Worm (Caenorhabditis elegans): ENCODE data around the gene T02D1.9.

T02D1.9 gene

ce11 chrIV:17407491-17407890 lies at the start of gene T02D1.9:
T02D1.9 (minus strand) TSS chrIV:17407591.
- TF ChIP-seq mls-2 (tag; optimal IDR thresholded peaks at IDR 0.05) (no peak), nhr-237 (tag; optimal IDR thresholded peaks at IDR 0.05) (no peak), mab-5 (tag; optimal IDR thresholded peaks at IDR 0.05) (no peak), lsy-2 (tag; optimal IDR thresholded peaks at IDR 0.05) (no peak), bed-3 (GFP tag; optimal IDR thresholded peaks at IDR 0.05) (no peak), elt-3 (tag; optimal IDR thresholded peaks at IDR 0.05) (no peak), tbx-8 (GFP tag; optimal IDR thresholded peaks at IDR 0.05) (no peak), ces-1 (GFP tag; optimal IDR thresholded peaks at IDR 0.05) (no peak), zip-8 (tag; optimal IDR thresholded peaks at IDR 0.05) (no peak), nhr-76 (tag; optimal IDR thresholded peaks at IDR 0.05) (no peak), ceh-43 (GFP tag; optimal IDR thresholded peaks at IDR 0.05) (no peak), hlh-1 (tag; optimal IDR thresholded peaks at IDR 0.05) (no peak), elt-1 (tag; optimal IDR thresholded peaks at IDR 0.05; ENCODE audit: borderline replicate concordance, insufficient read depth) (no peak)

- TF ChIP-seq nhr-28 (tag; optimal IDR thresholded peaks at IDR 0.05), result no peak
- no peak for TF ChIP-seq ham-2 (GFP tag; optimal IDR thresholded peaks at IDR 0.05)
- no peak for TF ChIP-seq sptf-1 (tag; optimal IDR thresholded peaks at IDR 0.05)
- TF ChIP-seq ztf-11 (tag; optimal IDR thresholded peaks at IDR 0.05), result no peak
- no peak for TF ChIP-seq ces-1 (GFP tag; optimal IDR thresholded peaks at IDR 0.05)
Observed at ce11 chrIV:17453996-17454395, 46.6 kb upstream of the T02D1.9 start.

- TF ChIP-seq blmp-1 (tag; optimal IDR thresholded peaks at IDR 0.05) (peak; percentile 1), ces-1 (GFP tag; optimal IDR thresholded peaks at IDR 0.05) (no peak), ham-2 (GFP tag; optimal IDR thresholded peaks at IDR 0.05) (peak; percentile 37)
Observed at ce11 chrIV:17453200-17453599, 45.8 kb upstream of the T02D1.9 start.

DNA sequence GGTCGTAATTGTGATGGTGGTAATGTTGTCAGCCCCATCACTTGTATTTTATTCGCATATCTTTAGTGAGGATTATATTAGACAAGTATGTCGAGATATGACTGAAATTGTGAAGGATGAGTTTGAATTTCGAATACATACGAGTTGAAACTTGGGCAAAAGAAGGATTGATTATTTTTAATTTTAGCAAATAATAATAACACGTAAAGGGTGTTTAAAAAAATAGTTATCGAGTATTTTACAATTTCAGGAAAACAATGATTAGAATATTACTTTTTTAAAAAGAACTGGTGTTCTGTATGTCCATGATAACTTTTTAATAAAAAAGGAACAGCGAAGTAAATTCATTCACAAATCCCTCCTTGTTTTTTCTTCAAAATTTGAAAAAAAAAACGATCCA lies 43.1 kb upstream of the T02D1.9 start, which contains the start of gene F11E6.8:
Gene F11E6.8, minus strand, starts transcription at position 101 of the 400 bp plus-strand sequence.
- TF ChIP-seq tbx-8 (GFP tag; optimal IDR thresholded peaks at IDR 0.05) (no peak), M03D4.4 (tag; optimal IDR thresholded peaks at IDR 0.05) (no peak), sptf-1 (tag; optimal IDR thresholded peaks at IDR 0.05) (no peak), elt-3 (tag; optimal IDR thresholded peaks at IDR 0.05) (no peak), unc-62 (GFP tag; optimal IDR thresholded peaks at IDR 0.05) (no peak), nhr-28 (tag; optimal IDR thresholded peaks at IDR 0.05) (no peak)

ce11 chrIV:17448319-17448718 lies 40.9 kb upstream of the T02D1.9 start:
- TF ChIP-seq ceh-83 (GFP tag; optimal IDR thresholded peaks at IDR 0.05) (no peak), sptf-1 (tag; optimal IDR thresholded peaks at IDR 0.05) (no peak), drap-1 (GFP tag; optimal IDR thresholded peaks at IDR 0.05) (no peak), ceh-43 (GFP tag; optimal IDR thresholded peaks at IDR 0.05) (no peak), tbx-8 (GFP tag; optimal IDR thresholded peaks at IDR 0.05) (no peak), nhr-28 (tag; optimal IDR thresholded peaks at IDR 0.05) (no peak), snpc-4 (tag; optimal IDR thresholded peaks at IDR 0.05) (no peak), mls-2 (tag; optimal IDR thresholded peaks at IDR 0.05) (no peak), pha-4 (tag; optimal IDR thresholded peaks at IDR 0.05) (no peak), nhr-237 (tag; optimal IDR thresholded peaks at IDR 0.05) (no peak), ztf-11 (tag; optimal IDR thresholded peaks at IDR 0.05) (no peak), hlh-1 (tag; optimal IDR thresholded peaks at IDR 0.05) (no peak)

- TF ChIP-seq mab-5 (tag; optimal IDR thresholded peaks at IDR 0.05) (no peak), sem-2 (GFP tag; optimal IDR thresholded peaks at IDR 0.05) (no peak), hlh-1 (tag; optimal IDR thresholded peaks at IDR 0.05) (no peak), drap-1 (GFP tag; optimal IDR thresholded peaks at IDR 0.05) (no peak), unc-62 (GFP tag; optimal IDR thresholded peaks at IDR 0.05) (no peak), tbx-8 (GFP tag; optimal IDR thresholded peaks at IDR 0.05) (no peak), snpc-4 (tag; optimal IDR thresholded peaks at IDR 0.05) (no peak), ham-2 (GFP tag; optimal IDR thresholded peaks at IDR 0.05) (no peak), mep-1 (tag; optimal IDR thresholded peaks at IDR 0.05) (no peak), unc-120 (tag; optimal IDR thresholded peaks at IDR 0.05; ENCODE audit: poor library complexity, severe bottlenecking) (no peak), lin-13 (tag; optimal IDR thresholded peaks at IDR 0.05) (no peak), nhr-237 (tag; optimal IDR thresholded peaks at IDR 0.05) (no peak), zip-8 (tag; optimal IDR thresholded peaks at IDR 0.05) (no peak), ceh-43 (GFP tag; optimal IDR thresholded peaks at IDR 0.05) (no peak), ztf-11 (tag; optimal IDR thresholded peaks at IDR 0.05) (no peak), M03D4.4 (tag; optimal IDR thresholded peaks at IDR 0.05) (no peak), sptf-1 (tag; optimal IDR thresholded peaks at IDR 0.05) (no peak), mls-2 (tag; optimal IDR thresholded peaks at IDR 0.05) (no peak), lsy-2 (tag; optimal IDR thresholded peaks at IDR 0.05) (no peak), lin-32 (GFP tag; optimal IDR thresholded peaks at IDR 0.05) (no peak)
Observed at ce11 chrIV:17442503-17442902, 35.1 kb upstream of the T02D1.9 start, which contains the start of gene F11E6.11. F11E6.11 (plus strand) TSS chrIV:17442827.

Measured in whole organism, mixed stage, embryonic.